Fruit fly (Drosophila melanogaster): Measurements from ENCODE around the gene CG3117.
A peak's percentile ranks its signal among the peaks of the same experiment; 100 is the strongest.

The CG3117 gene

dm6 chr2L:2825406-2825805 is 21.6 kb downstream of the CG3117 start, which contains the start of gene CG3123:
Gene CG3123, minus strand, starts transcription at chr2L:2825506.
- no peak for TF ChIP-seq brk (GFP tag; optimal IDR thresholded peaks at IDR 0.05)
- TF ChIP-seq Mio (GFP tag; optimal IDR thresholded peaks at IDR 0.05): no peak
- TF ChIP-seq ey (GFP tag; optimal IDR thresholded peaks at IDR 0.05): no peak
- TF ChIP-seq br (GFP tag; optimal IDR thresholded peaks at IDR 0.05): no peak
- no peak for TF ChIP-seq Rel (GFP tag; optimal IDR thresholded peaks at IDR 0.05)
- TF ChIP-seq Rel (tag; optimal IDR thresholded peaks at IDR 0.05): no peak
- no peak for TF ChIP-seq jim (GFP tag; optimal IDR thresholded peaks at IDR 0.05)
- TF ChIP-seq tai (GFP tag; optimal IDR thresholded peaks at IDR 0.05): no peak
- TF ChIP-seq foxo (GFP tag; optimal IDR thresholded peaks at IDR 0.05): no peak
- TF ChIP-seq rgr (GFP tag; optimal IDR thresholded peaks at IDR 0.05): no peak
- no peak for TF ChIP-seq Dif (GFP tag; optimal IDR thresholded peaks at IDR 0.05; ENCODE audit: partially characterized antibody)
- no peak for TF ChIP-seq OdsH (GFP tag; optimal IDR thresholded peaks at IDR 0.05)
- TF ChIP-seq Hr78 (GFP tag; optimal IDR thresholded peaks at IDR 0.05): no peak
- TF ChIP-seq Hr83 (GFP tag; optimal IDR thresholded peaks at IDR 0.05; ENCODE audit: poor library complexity, severe bottlenecking): no peak
- TF ChIP-seq sv (GFP tag; optimal IDR thresholded peaks at IDR 0.05): no peak
- TF ChIP-seq psq (GFP tag; optimal IDR thresholded peaks at IDR 0.05): no peak
- TF ChIP-seq fru (GFP tag; optimal IDR thresholded peaks at IDR 0.05): no peak
- no peak for TF ChIP-seq HLH106 (tag; optimal IDR thresholded peaks at IDR 0.05)

- TF ChIP-seq dmrt93B (GFP tag; optimal IDR thresholded peaks at IDR 0.05): no peak
- no peak for TF ChIP-seq rgr (GFP tag; optimal IDR thresholded peaks at IDR 0.05)
- TF ChIP-seq sv (GFP tag; optimal IDR thresholded peaks at IDR 0.05): no peak
- TF ChIP-seq GATAd (GFP tag; optimal IDR thresholded peaks at IDR 0.05): no peak
- TF ChIP-seq Hr83 (GFP tag; optimal IDR thresholded peaks at IDR 0.05; ENCODE audit: poor library complexity, severe bottlenecking): no peak
- TF ChIP-seq Dif (GFP tag; optimal IDR thresholded peaks at IDR 0.05; ENCODE audit: partially characterized antibody): no peak
- no peak for TF ChIP-seq usp (GFP tag; optimal IDR thresholded peaks at IDR 0.05)
- TF ChIP-seq fru (GFP tag; optimal IDR thresholded peaks at IDR 0.05): no peak
- no peak for TF ChIP-seq sage (GFP tag; optimal IDR thresholded peaks at IDR 0.05)
- TF ChIP-seq Rel (GFP tag; optimal IDR thresholded peaks at IDR 0.05): no peak
- TF ChIP-seq Rel (tag; optimal IDR thresholded peaks at IDR 0.05): no peak
- TF ChIP-seq tai (GFP tag; optimal IDR thresholded peaks at IDR 0.05): no peak
- no peak for TF ChIP-seq jim (GFP tag; optimal IDR thresholded peaks at IDR 0.05)
- TF ChIP-seq foxo (GFP tag; optimal IDR thresholded peaks at IDR 0.05): no peak
- TF ChIP-seq CG9705 (GFP tag; optimal IDR thresholded peaks at IDR 0.05): no peak
- TF ChIP-seq h (GFP tag; optimal IDR thresholded peaks at IDR 0.05): no peak
- no peak for TF ChIP-seq psq (GFP tag; optimal IDR thresholded peaks at IDR 0.05)
- TF ChIP-seq ey (GFP tag; optimal IDR thresholded peaks at IDR 0.05): no peak
Measured at dm6 chr2L:2815673-2816072, 31.3 kb downstream of the CG3117 start, which contains the start of gene G6P. Gene G6P, minus strand, starts transcription at chr2L:2815760.

- peak; percentile 62 for TF ChIP-seq Myc (optimal IDR thresholded peaks at IDR 0.05)
- TF ChIP-seq sage (GFP tag; optimal IDR thresholded peaks at IDR 0.05): no peak
- no peak for TF ChIP-seq rgr (GFP tag; optimal IDR thresholded peaks at IDR 0.05)
- no peak for TF ChIP-seq psq (GFP tag; optimal IDR thresholded peaks at IDR 0.05)
Measured at dm6 chr2L:2812137-2812536, 34.9 kb downstream of the CG3117 start, which contains the start of gene CG2964. Gene CG2964, plus strand, starts transcription at chr2L:2812437.

dm6 chr2L:2810831-2811230 is 36.2 kb downstream of the CG3117 start:
- TF ChIP-seq woc (GFP tag; optimal IDR thresholded peaks at IDR 0.05) (no peak), Rel (GFP tag; optimal IDR thresholded peaks at IDR 0.05) (no peak), Rel (tag; optimal IDR thresholded peaks at IDR 0.05) (peak; percentile 77), N (GFP tag; optimal IDR thresholded peaks at IDR 0.05) (no peak), Hnf4 (GFP tag; optimal IDR thresholded peaks at IDR 0.05) (no peak), pan (optimal IDR thresholded peaks at IDR 0.05) (no peak), OdsH (GFP tag; optimal IDR thresholded peaks at IDR 0.05) (no peak), CG32264 (GFP tag; optimal IDR thresholded peaks at IDR 0.05) (no peak), ey (GFP tag; optimal IDR thresholded peaks at IDR 0.05) (no peak), Hr83 (GFP tag; optimal IDR thresholded peaks at IDR 0.05; ENCODE audit: poor library complexity, severe bottlenecking) (no peak), fru (GFP tag; optimal IDR thresholded peaks at IDR 0.05) (no peak), Jra (GFP tag; optimal IDR thresholded peaks at IDR 0.05) (no peak), HLH106 (tag; optimal IDR thresholded peaks at IDR 0.05) (no peak), rgr (GFP tag; optimal IDR thresholded peaks at IDR 0.05) (no peak), CrebA (GFP tag; optimal IDR thresholded peaks at IDR 0.05; ENCODE audit: borderline replicate concordance) (peak; percentile 13), Dfd (GFP tag; optimal IDR thresholded peaks at IDR 0.05) (no peak)
